Worm (Caenorhabditis elegans) whole organism, young adult: Measurements from ENCODE around the gene cyn-8.

Experiments
- fkh-3 ChIP-seq: sonication (generic microtip); optimal IDR thresholded peaks from 2 replicates; lab custom pipeline; 2016; ENCODE audit warnings: mild to moderate bottlenecking, missing genetic modification characterization, missing compliant biosample characterization
- mxl-1 ChIP-seq: sonication (generic microtip); optimal IDR thresholded peaks from 2 replicates; lab custom pipeline; 2016; ENCODE audit warnings: missing genetic modification characterization, missing compliant biosample characterization
- rpc-1 ChIP-seq, 2 experiments: fragments of 150-350 bp in 1 of 2; sonication (generic microtip) in 1 of 2; optimal IDR thresholded peaks; 2 replicates each; lab custom pipeline; 2014 to 2018; ENCODE audit warnings: missing biosample characterization in 1 of 2, missing genetic modification characterization in 1 of 2, missing genetic modification reagents in 1 of 2, missing genotype in 1 of 2

ce11 chrX:8961120-8961834, 50.2 kb downstream of the cyn-8 start, which contains the start of gene aexr-3:
- TF ChIP-seq rpc-1 (optimal IDR thresholded peaks at IDR 0.05; lab: Kevin White, UChicago), result no peak
- TF ChIP-seq rpc-1 (tag; optimal IDR thresholded peaks at IDR 0.05; lab: Kevin White, UChicago), result no peak
- TF ChIP-seq mxl-1 (tag; lab: Kevin White, UChicago), result no peak
- no peak for TF ChIP-seq fkh-3 (tag; lab: Kevin White, UChicago)
